Fruit fly (Drosophila melanogaster) whole organism, wandering third instar larva: ENCODE results near the gene CG4338.

Experiments
- Abd-B ChIP-seq: fragments of >200 bp; optimal IDR thresholded peaks from 2 replicates; lab custom pipeline; 2017; ENCODE audit warnings: missing biosample characterization, missing genetic modification characterization
- CG32264 ChIP-seq: fragments of 200-800 bp; sonication (Bioruptor generic); optimal IDR thresholded peaks from 2 replicates; lab custom pipeline; 2016; ENCODE audit warnings: missing biosample characterization, missing genetic modification characterization
- CG9705 ChIP-seq: fragments of 200-800 bp; sonication (Bioruptor generic); optimal IDR thresholded peaks from 2 replicates; lab custom pipeline; 2018; ENCODE audit warnings: missing biosample characterization, mild to moderate bottlenecking, missing genetic modification characterization
- CrebA ChIP-seq: fragments of 200-800 bp; sonication (Bioruptor generic); optimal IDR thresholded peaks from 2 replicates; lab custom pipeline; 2016; ENCODE audit warnings: missing biosample characterization, mild to moderate bottlenecking, missing genetic modification characterization, borderline replicate concordance
- Dfd ChIP-seq: fragments of >200 bp; optimal IDR thresholded peaks from 2 replicates; lab custom pipeline; 2017; ENCODE audit warnings: missing biosample characterization, missing genetic modification characterization
- Dif ChIP-seq: fragments of 200-275, 200-300 bp; sonication (Bioruptor generic); optimal IDR thresholded peaks from 2 replicates; lab custom pipeline; 2018; ENCODE audit warnings: missing biosample characterization, missing genetic modification characterization; ENCODE audit not compliant: partially characterized antibody
- GATAd ChIP-seq: sonication (Bioruptor generic); optimal IDR thresholded peaks from 2 replicates; lab custom pipeline; 2016; ENCODE audit warnings: missing biosample characterization, missing genetic modification characterization
- HLH106 ChIP-seq: fragments of 200-800 bp; optimal IDR thresholded peaks from 3 replicates; lab custom pipeline; 2019; ENCODE audit warnings: missing biosample characterization, mild to moderate bottlenecking, missing genetic modification characterization, moderate library complexity
- Hnf4 ChIP-seq: fragments of 200-800 bp; sonication (Bioruptor generic); optimal IDR thresholded peaks from 2 replicates; lab custom pipeline; 2016; ENCODE audit warnings: missing biosample characterization, mild to moderate bottlenecking, missing genetic modification characterization
- Hr78 ChIP-seq: fragments of >200 bp; optimal IDR thresholded peaks from 2 replicates; lab custom pipeline; 2017; ENCODE audit warnings: missing biosample characterization, missing genetic modification characterization
- Hr83 ChIP-seq: fragments of 200-300 bp; sonication (Bioruptor generic); optimal IDR thresholded peaks from 2 replicates; lab custom pipeline; 2016; ENCODE audit warnings: missing biosample characterization, mild to moderate bottlenecking, missing genetic modification characterization, moderate library complexity; ENCODE audit not compliant: poor library complexity, severe bottlenecking
- Jra ChIP-seq: sonication (Bioruptor generic); optimal IDR thresholded peaks from 2 replicates; lab custom pipeline; 2016; ENCODE audit warnings: missing biosample characterization, missing genetic modification characterization
- Mio ChIP-seq: sonication (Bioruptor generic); optimal IDR thresholded peaks from 2 replicates; lab custom pipeline; 2016; ENCODE audit warnings: missing biosample characterization, missing genetic modification characterization
- Myc ChIP-seq: fragments of >200 bp; optimal IDR thresholded peaks from 2 replicates; lab custom pipeline; 2017
- N ChIP-seq: fragments of >200 bp; optimal IDR thresholded peaks from 2 replicates; lab custom pipeline; 2018; ENCODE audit warnings: missing biosample characterization, missing external identifiers, missing genetic modification characterization
- OdsH ChIP-seq: fragments of 200-800 bp; sonication (Bioruptor generic); optimal IDR thresholded peaks from 2 replicates; lab custom pipeline; 2016; ENCODE audit warnings: missing biosample characterization, mild to moderate bottlenecking, missing genetic modification characterization
- Rel ChIP-seq, 2 experiments: fragments of 200-800 bp; sonication (Bioruptor generic) in 1 of 2; optimal IDR thresholded peaks; 2 replicates in 1 of 2; 3 replicates in 1 of 2; lab custom pipeline; 2016 to 2019; ENCODE audit warnings: mild to moderate bottlenecking in 2 of 2, missing biosample characterization in 2 of 2, missing genetic modification characterization in 2 of 2, moderate library complexity in 1 of 2
- Sp1 ChIP-seq: fragments of 200-800 bp; sonication (Bioruptor generic); optimal IDR thresholded peaks from 3 replicates; lab custom pipeline; 2019; ENCODE audit warnings: missing biosample characterization, mild to moderate bottlenecking, missing genetic modification characterization, moderate library complexity
- Vsx2 ChIP-seq: fragments of 200-300, 225-300 bp; sonication (Bioruptor generic); optimal IDR thresholded peaks from 2 replicates; lab custom pipeline; 2018; ENCODE audit warnings: missing biosample characterization, missing genetic modification characterization; ENCODE audit not compliant: partially characterized antibody
- br ChIP-seq: fragments of 200-800 bp; sonication (Bioruptor generic); optimal IDR thresholded peaks from 2 replicates; lab custom pipeline; 2016; ENCODE audit warnings: missing biosample characterization, missing genetic modification characterization
- brk ChIP-seq: fragments of 200-800 bp; sonication (Bioruptor generic); optimal IDR thresholded peaks from 2 replicates; lab custom pipeline; 2016; ENCODE audit warnings: missing biosample characterization, mild to moderate bottlenecking, missing genetic modification characterization
- dl ChIP-seq, 2 experiments: fragments of 175-275, 200-275 bp in 1 of 2; fragments of 200-275 bp in 1 of 2; sonication (Bioruptor generic); optimal IDR thresholded peaks; lab custom pipeline; 2018; ENCODE audit warnings: mild to moderate bottlenecking in 2 of 2, missing biosample characterization in 2 of 2, missing genetic modification characterization in 2 of 2, moderate library complexity in 2 of 2; ENCODE audit not compliant: partially characterized antibody in 2 of 2, insufficient read depth in 1 of 2
- dmrt93B ChIP-seq: fragments of 200-800 bp; sonication (Bioruptor generic); optimal IDR thresholded peaks from 2 replicates; lab custom pipeline; 2018; ENCODE audit warnings: missing biosample characterization, mild to moderate bottlenecking, missing genetic modification characterization
- dsf ChIP-seq: sonication (Bioruptor generic); optimal IDR thresholded peaks from 2 replicates; lab custom pipeline; 2016; ENCODE audit warnings: missing biosample characterization, missing genetic modification characterization, borderline replicate concordance
- ey ChIP-seq: fragments of 200-800 bp; sonication (Bioruptor generic); optimal IDR thresholded peaks from 2 replicates; lab custom pipeline; 2016; ENCODE audit warnings: missing biosample characterization, missing genetic modification characterization
- foxo ChIP-seq, 2 experiments: fragments of 200-800 bp; sonication (Bioruptor generic); optimal IDR thresholded peaks; 2 replicates in 1 of 2; 3 replicates in 1 of 2; lab custom pipeline; 2016 to 2017; ENCODE audit warnings: missing biosample characterization in 2 of 2, missing genetic modification characterization in 2 of 2
- fru ChIP-seq: fragments of 200-800 bp; sonication (Bioruptor generic); optimal IDR thresholded peaks from 3 replicates; lab custom pipeline; 2016; ENCODE audit warnings: missing biosample characterization, mild to moderate bottlenecking, missing genetic modification characterization
- h ChIP-seq: fragments of 200-800 bp; sonication (Bioruptor generic); optimal IDR thresholded peaks from 3 replicates; lab custom pipeline; 2016; ENCODE audit warnings: missing biosample characterization, mild to moderate bottlenecking, missing genetic modification characterization
- jim ChIP-seq: fragments of 175-275, 200-325 bp; sonication (Bioruptor generic); optimal IDR thresholded peaks from 2 replicates; lab custom pipeline; 2016; ENCODE audit warnings: missing biosample characterization, mild to moderate bottlenecking, missing genetic modification characterization
- lola ChIP-seq: fragments of >200 bp; optimal IDR thresholded peaks from 2 replicates; lab custom pipeline; 2017; ENCODE audit warnings: missing biosample characterization, missing genetic modification characterization
- pan ChIP-seq: fragments of >200 bp; optimal IDR thresholded peaks from 2 replicates; lab custom pipeline; 2017
- psq ChIP-seq: fragments of 200-800 bp; sonication (Bioruptor generic); optimal IDR thresholded peaks from 3 replicates; lab custom pipeline; 2017; ENCODE audit warnings: missing biosample characterization, mild to moderate bottlenecking, missing genetic modification characterization, moderate library complexity
- rgr ChIP-seq: fragments of 200-800 bp; sonication (Bioruptor generic); optimal IDR thresholded peaks from 3 replicates; lab custom pipeline; 2016; ENCODE audit warnings: missing biosample characterization, mild to moderate bottlenecking, missing genetic modification characterization
- sage ChIP-seq: fragments of 200-800 bp; sonication (Bioruptor generic); optimal IDR thresholded peaks from 2 replicates; lab custom pipeline; 2016; ENCODE audit warnings: missing biosample characterization, mild to moderate bottlenecking, missing genetic modification characterization
- sv ChIP-seq: fragments of 200-800 bp; sonication (Bioruptor generic); optimal IDR thresholded peaks from 3 replicates; lab custom pipeline; 2016; ENCODE audit warnings: missing biosample characterization, missing genetic modification characterization
- tai ChIP-seq: sonication (Bioruptor generic); optimal IDR thresholded peaks from 2 replicates; lab custom pipeline; 2016; ENCODE audit warnings: missing biosample characterization, missing genetic modification characterization
- usp ChIP-seq: fragments of >200 bp; optimal IDR thresholded peaks from 2 replicates; lab custom pipeline; 2017; ENCODE audit warnings: missing biosample characterization, missing genetic modification characterization
- woc ChIP-seq: sonication (Bioruptor generic); optimal IDR thresholded peaks from 2 replicates; lab custom pipeline; 2016; ENCODE audit warnings: missing biosample characterization, mild to moderate bottlenecking, missing genetic modification characterization

The CG4338 gene

DNA sequence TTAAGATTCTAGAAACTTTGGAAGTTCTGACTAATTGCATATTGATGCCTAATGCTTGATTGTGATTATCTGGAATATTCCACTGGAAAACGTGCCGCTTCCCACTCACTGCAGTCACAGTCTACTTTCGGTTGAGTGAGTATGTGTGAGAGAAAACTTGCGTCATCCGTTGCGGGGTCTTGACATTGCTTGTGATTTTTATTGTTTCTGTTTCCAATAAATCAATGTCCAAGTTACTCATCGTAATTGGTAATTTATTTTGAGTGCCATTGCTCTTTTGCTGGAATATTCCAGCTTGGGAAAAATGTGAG lies 32.3 kb upstream of the CG4338 start:
- no peak for TF ChIP-seq Hr78 (GFP tag; lab: Kevin White, UChicago)
- TF ChIP-seq usp = no peak
- no peak for TF ChIP-seq Vsx2 (GFP tag; lab: Kevin White, UChicago)
- no peak for TF ChIP-seq dmrt93B (GFP tag; lab: Kevin White, UChicago)
- TF ChIP-seq CG32264 = no peak
- no peak for TF ChIP-seq Mio (GFP tag; lab: Kevin White, UChicago)
- no peak for TF ChIP-seq psq (GFP tag; lab: Kevin White, UChicago)
- TF ChIP-seq Sp1 (GFP tag; lab: Kevin White, UChicago) = no peak

DNA sequence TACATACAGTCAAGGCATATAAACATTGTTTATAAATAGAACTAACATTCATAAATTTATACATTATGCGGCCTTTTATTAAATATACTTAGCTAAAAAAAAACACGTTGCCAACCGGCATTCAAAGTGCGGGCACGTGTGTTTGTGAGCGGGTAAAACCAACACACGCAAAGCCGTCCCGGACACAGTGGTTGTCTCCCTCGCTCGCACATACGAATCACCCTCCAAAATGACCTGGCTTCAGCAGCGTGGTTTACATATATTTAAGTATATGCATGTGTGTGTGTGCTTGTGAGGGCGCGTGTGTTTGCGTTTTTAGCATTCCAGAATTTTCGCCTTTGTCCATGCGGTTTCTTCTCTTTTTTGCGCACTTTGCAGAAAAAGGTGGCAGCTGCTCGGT lies 31.9 kb upstream of the CG4338 start:
- no peak for TF ChIP-seq dmrt93B (GFP tag; lab: Kevin White, UChicago)
- no peak for TF ChIP-seq CG9705 (GFP tag; lab: Kevin White, UChicago)
- TF ChIP-seq tai = no peak
- TF ChIP-seq Dfd (GFP tag; lab: Kevin White, UChicago) = no peak
- no peak for TF ChIP-seq psq (GFP tag; lab: Kevin White, UChicago)
- TF ChIP-seq ey (GFP tag; lab: Kevin White, UChicago) = peak; percentile 4
- no peak for TF ChIP-seq dsf (GFP tag; lab: Kevin White, UChicago)
- peak; percentile 13 for TF ChIP-seq rgr (GFP tag; lab: Kevin White, UChicago)
- peak; percentile 9 for TF ChIP-seq Rel (GFP tag; optimal IDR thresholded peaks at IDR 0.05; lab: Kevin White, UChicago)
- TF ChIP-seq Rel (tag; optimal IDR thresholded peaks at IDR 0.05; lab: Kevin White, UChicago) = peak; percentile 34
- TF ChIP-seq usp = no peak
- no peak for TF ChIP-seq Mio (GFP tag; lab: Kevin White, UChicago)
- no peak for TF ChIP-seq HLH106 (tag; lab: Kevin White, UChicago)
- no peak for TF ChIP-seq OdsH (GFP tag; lab: Kevin White, UChicago)
- no peak for TF ChIP-seq Hr83
- TF ChIP-seq Vsx2 (GFP tag; lab: Kevin White, UChicago) = no peak
- TF ChIP-seq Hnf4 = no peak
- TF ChIP-seq GATAd (GFP tag; lab: Kevin White, UChicago) = no peak
- TF ChIP-seq brk (GFP tag; lab: Kevin White, UChicago) = peak; percentile 34
- TF ChIP-seq foxo (GFP tag; optimal IDR thresholded peaks at IDR 0.05; lab: Kevin White, UChicago) = no peak
- TF ChIP-seq fru (GFP tag; lab: Kevin White, UChicago) = peak; percentile 0
- no peak for TF ChIP-seq Sp1 (GFP tag; lab: Kevin White, UChicago)
- TF ChIP-seq Myc (lab: Kevin White, UChicago) = peak; percentile 56
- peak; percentile 48 for TF ChIP-seq Dif (GFP tag; lab: Kevin White, UChicago)
- peak; percentile 30 for TF ChIP-seq CG32264
- TF ChIP-seq N = peak; percentile 69
- peak; percentile 60 for TF ChIP-seq sage (GFP tag; lab: Kevin White, UChicago)
- no peak for TF ChIP-seq dl (GFP tag; optimal IDR thresholded peaks at IDR 0.05; lab: Kevin White, UChicago; ENCODE audit: insufficient read depth in 1 of 2, partially characterized antibody in 2 of 2)
- no peak for TF ChIP-seq CrebA (GFP tag; lab: Kevin White, UChicago)
- TF ChIP-seq Hr78 (GFP tag; lab: Kevin White, UChicago) = peak; percentile 29
- TF ChIP-seq br (GFP tag; lab: Kevin White, UChicago) = no peak
- no peak for TF ChIP-seq woc (GFP tag; lab: Kevin White, UChicago)
- peak; percentile 33 for TF ChIP-seq Jra (GFP tag; lab: Kevin White, UChicago)
- no peak for TF ChIP-seq lola (GFP tag; lab: Kevin White, UChicago)
- TF ChIP-seq sv (GFP tag; lab: Kevin White, UChicago) = no peak
- no peak for TF ChIP-seq jim (GFP tag; lab: Kevin White, UChicago)
- no peak for TF ChIP-seq Abd-B (GFP tag; lab: Kevin White, UChicago)
- no peak for TF ChIP-seq pan (lab: Kevin White, UChicago)
- peak; percentile 63 for TF ChIP-seq h (GFP tag; lab: Kevin White, UChicago)
- TF ChIP-seq, all 38 proteins: peak for 13

DNA sequence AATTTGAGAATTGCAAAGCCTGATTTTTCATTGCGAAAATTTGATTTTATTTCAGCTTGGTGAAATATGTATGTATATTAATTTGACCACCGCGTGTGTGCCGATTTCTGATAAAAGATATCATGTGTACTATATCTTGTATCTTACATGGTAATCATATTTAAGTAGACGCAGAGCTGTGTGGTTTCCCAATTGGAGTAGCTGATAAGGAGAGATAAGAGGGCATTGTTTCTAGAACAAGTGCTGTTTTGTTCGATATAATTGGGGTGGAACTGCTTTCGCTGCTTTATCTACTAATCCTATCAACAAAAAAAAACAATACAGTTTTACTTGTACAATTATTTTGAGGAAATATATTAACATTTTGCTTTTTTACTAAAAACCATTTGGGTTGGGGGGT lies 28.7 kb upstream of the CG4338 start:
- TF ChIP-seq Vsx2 (GFP tag; lab: Kevin White, UChicago) = no peak
- no peak for TF ChIP-seq Rel (GFP tag; optimal IDR thresholded peaks at IDR 0.05; lab: Kevin White, UChicago)
- peak; percentile 98 for TF ChIP-seq Rel (tag; optimal IDR thresholded peaks at IDR 0.05; lab: Kevin White, UChicago)
- TF ChIP-seq br (GFP tag; lab: Kevin White, UChicago) = peak; percentile 4
- TF ChIP-seq Myc (lab: Kevin White, UChicago) = no peak
- peak; percentile 9 for TF ChIP-seq Jra (GFP tag; lab: Kevin White, UChicago)
- peak; percentile 8 for TF ChIP-seq Sp1 (GFP tag; lab: Kevin White, UChicago)
- TF ChIP-seq Hr78 (GFP tag; lab: Kevin White, UChicago) = no peak
- peak in 1 of 2 experiments; percentile 22 for TF ChIP-seq foxo (GFP tag; optimal IDR thresholded peaks at IDR 0.05; lab: Kevin White, UChicago)
- TF ChIP-seq h (GFP tag; lab: Kevin White, UChicago) = peak; percentile 7
- no peak for TF ChIP-seq Mio (GFP tag; lab: Kevin White, UChicago)
- no peak for TF ChIP-seq HLH106 (tag; lab: Kevin White, UChicago)
- no peak for TF ChIP-seq CrebA (GFP tag; lab: Kevin White, UChicago)
